Fruit fly (Drosophila melanogaster) whole organism, prepupa: Measurements from ENCODE around the gene CARPA.

ENCODE experiments used
- Blimp-1 ChIP-seq: fragments of 200-800 bp; sonication (Bioruptor generic); optimal IDR thresholded peaks from 3 replicates; lab custom pipeline; 2017; ENCODE audit warnings: missing biosample characterization, missing genetic modification characterization, mild to moderate bottlenecking, moderate library complexity, missing genetic modification reagents
- CG10669 ChIP-seq: fragments of 200-800 bp; sonication (Bioruptor generic); optimal IDR thresholded peaks from 3 replicates; lab custom pipeline; 2018; ENCODE audit warnings: missing biosample characterization, mild to moderate bottlenecking, missing genetic modification characterization, moderate library complexity
- CG11294 ChIP-seq: fragments of 200-800 bp; sonication (Bioruptor generic); IDR thresholded peaks from 2 replicates; pipeline ENCODE4 v1.3.6; 2022; ENCODE audit warnings: missing biosample characterization, missing genetic modification characterization
- CG11762 ChIP-seq: fragments of 200-800 bp; sonication (Bioruptor generic); optimal IDR thresholded peaks from 3 replicates; lab custom pipeline; 2016; ENCODE audit warnings: missing biosample characterization, missing genetic modification characterization; ENCODE audit not compliant: insufficient read depth
- CG11902 ChIP-seq: fragments of 200-800 bp; sonication (Bioruptor generic); optimal IDR thresholded peaks from 3 replicates; lab custom pipeline; 2016; ENCODE audit warnings: missing biosample characterization, missing genetic modification characterization
- CG15336 ChIP-seq: fragments of 200-800 bp; sonication (Bioruptor generic); IDR thresholded peaks from 2 replicates; pipeline ENCODE4 v1.3.6; 2022; ENCODE audit warnings: missing biosample characterization, missing genetic modification characterization
- CG1621 ChIP-seq: fragments of 200-800 bp; sonication (Bioruptor generic); optimal IDR thresholded peaks from 3 replicates; lab custom pipeline; 2018; ENCODE audit warnings: missing biosample characterization, mild to moderate bottlenecking, missing genetic modification characterization
- CG16779 ChIP-seq: fragments of 200-800 bp; sonication (Bioruptor generic); optimal IDR thresholded peaks from 3 replicates; lab custom pipeline; 2017; ENCODE audit warnings: missing biosample characterization, mild to moderate bottlenecking, missing genetic modification characterization
- CG31627 ChIP-seq: fragments of 200-800 bp; sonication (Bioruptor generic); optimal IDR thresholded peaks from 3 replicates; lab custom pipeline; 2016; ENCODE audit warnings: missing biosample characterization, missing genetic modification characterization
- CG34406 ChIP-seq: fragments of 200-800 bp; sonication (Bioruptor generic); optimal IDR thresholded peaks from 3 replicates; lab custom pipeline; 2016; ENCODE audit warnings: missing biosample characterization, missing genetic modification characterization
- CG3919 ChIP-seq: fragments of 200-800 bp; sonication (Bioruptor generic); optimal IDR thresholded peaks from 3 replicates; lab custom pipeline; 2016; ENCODE audit warnings: missing biosample characterization, missing genetic modification characterization
- CG6276 ChIP-seq: fragments of 200-800 bp; sonication (Bioruptor generic); optimal IDR thresholded peaks from 2 replicates; lab custom pipeline; 2017; ENCODE audit warnings: missing biosample characterization, mild to moderate bottlenecking, missing genetic modification characterization
- CG6792 ChIP-seq: fragments of 200-800 bp; sonication (Bioruptor generic); optimal IDR thresholded peaks from 3 replicates; lab custom pipeline; 2016; ENCODE audit warnings: missing biosample characterization, missing genetic modification characterization
- CG6854 ChIP-seq: fragments of 200-800 bp; sonication (Bioruptor generic); optimal IDR thresholded peaks from 2 replicates; lab custom pipeline; 2017; ENCODE audit warnings: missing biosample characterization, mild to moderate bottlenecking, missing genetic modification characterization
- CG8119 ChIP-seq: fragments of 200-800 bp; sonication (Bioruptor generic); IDR thresholded peaks from 3 replicates; pipeline ENCODE4 v1.3.6; 2022; ENCODE audit warnings: missing biosample characterization, missing genetic modification characterization
- Eip93F ChIP-seq: fragments of 200-800 bp; sonication (Bioruptor generic); optimal IDR thresholded peaks from 2 replicates; lab custom pipeline; 2016; ENCODE audit warnings: missing biosample characterization, mild to moderate bottlenecking, missing genetic modification characterization
- Hr38 ChIP-seq: sonication (Bioruptor generic); optimal IDR thresholded peaks from 2 replicates; lab custom pipeline; 2016; ENCODE audit warnings: missing biosample characterization, missing genetic modification characterization
- Hr39 ChIP-seq: fragments of 200-800 bp; sonication (Bioruptor generic); optimal IDR thresholded peaks from 2 replicates; lab custom pipeline; 2016; ENCODE audit warnings: missing biosample characterization, missing genetic modification characterization
- Lpt ChIP-seq: fragments of 200-800 bp; sonication (Bioruptor generic); optimal IDR thresholded peaks from 3 replicates; lab custom pipeline; 2016; ENCODE audit warnings: missing biosample characterization, missing genetic modification characterization
- Met ChIP-seq: fragments of 200-800 bp; sonication (Bioruptor generic); optimal IDR thresholded peaks from 3 replicates; lab custom pipeline; 2016; ENCODE audit warnings: missing biosample characterization, missing genetic modification characterization
- Sox14 ChIP-seq: fragments of 200-800 bp; sonication (Bioruptor generic); optimal IDR thresholded peaks from 3 replicates; lab custom pipeline; 2016; ENCODE audit warnings: missing biosample characterization, missing genetic modification characterization
- achi ChIP-seq: fragments of 200-800 bp; sonication (Bioruptor generic); optimal IDR thresholded peaks from 3 replicates; lab custom pipeline; 2016; ENCODE audit warnings: missing biosample characterization, missing genetic modification characterization
- cyc ChIP-seq: fragments of 200-800 bp; sonication (Bioruptor generic); optimal IDR thresholded peaks from 3 replicates; lab custom pipeline; 2016; ENCODE audit warnings: missing biosample characterization, missing genetic modification characterization
- dac ChIP-seq: fragments of 200-800 bp; sonication (Bioruptor generic); optimal IDR thresholded peaks from 2 replicates; lab custom pipeline; 2017; ENCODE audit warnings: missing biosample characterization, mild to moderate bottlenecking, missing genetic modification characterization
- esn ChIP-seq: fragments of 200-800 bp; sonication (Bioruptor generic); optimal IDR thresholded peaks from 2 replicates; lab custom pipeline; 2016; ENCODE audit warnings: missing biosample characterization, mild to moderate bottlenecking, missing genetic modification characterization, moderate library complexity
- fd85E ChIP-seq: fragments of 200-800 bp; sonication (Bioruptor generic); optimal IDR thresholded peaks from 3 replicates; lab custom pipeline; 2016; ENCODE audit warnings: missing biosample characterization, missing genetic modification characterization
- pdm3 ChIP-seq: fragments of 200-800 bp; sonication (Bioruptor generic); optimal IDR thresholded peaks from 3 replicates; lab custom pipeline; 2016; ENCODE audit warnings: missing biosample characterization, missing genetic modification characterization
- ss ChIP-seq, 2 experiments: fragments of 200-800 bp; sonication (Bioruptor generic); optimal IDR thresholded peaks; 2 replicates in 1 of 2; 3 replicates in 1 of 2; lab custom pipeline; 2017 to 2018; ENCODE audit warnings: mild to moderate bottlenecking in 2 of 2, missing biosample characterization in 2 of 2, missing genetic modification characterization in 2 of 2, moderate library complexity in 1 of 2
- vri ChIP-seq: fragments of 200-800 bp; sonication (Bioruptor generic); optimal IDR thresholded peaks from 3 replicates; lab custom pipeline; 2016; ENCODE audit warnings: missing biosample characterization, mild to moderate bottlenecking, missing genetic modification characterization

Gene CARPA

DNA sequence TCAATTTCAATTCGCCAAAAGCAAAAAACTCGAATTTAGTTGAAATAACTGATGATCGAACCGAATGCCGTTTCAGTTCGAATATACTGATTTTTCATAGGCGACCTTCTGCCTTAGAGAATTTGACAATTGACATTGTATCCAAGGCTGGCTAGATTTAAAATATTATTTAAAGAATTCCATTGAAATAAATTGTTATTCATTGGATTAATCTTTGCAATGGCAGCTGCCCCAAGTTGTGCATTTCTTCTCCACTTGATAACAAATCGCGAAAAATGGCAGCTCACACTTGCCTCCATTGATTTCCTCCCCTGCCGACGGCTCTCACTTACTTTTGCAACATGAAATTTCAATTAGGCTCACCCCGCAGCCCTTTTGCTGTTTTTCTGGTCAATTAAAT lies 28.1 kb downstream of the CARPA start, which contains the start of gene CG10920:
Gene CG10920, minus strand, starts transcription at position 101 of the 400 bp plus-strand sequence.
- TF ChIP-seq CG6792 (GFP tag; lab: Kevin White, UChicago) (no peak), CG3919 (GFP tag; lab: Kevin White, UChicago) (no peak), fd85E (no peak), Hr38 (GFP tag; lab: Kevin White, UChicago) (no peak), CG11902 (no peak), Blimp-1 (no peak), CG11762 (GFP tag; lab: Kevin White, UChicago) (no peak), CG1621 (no peak)

DNA sequence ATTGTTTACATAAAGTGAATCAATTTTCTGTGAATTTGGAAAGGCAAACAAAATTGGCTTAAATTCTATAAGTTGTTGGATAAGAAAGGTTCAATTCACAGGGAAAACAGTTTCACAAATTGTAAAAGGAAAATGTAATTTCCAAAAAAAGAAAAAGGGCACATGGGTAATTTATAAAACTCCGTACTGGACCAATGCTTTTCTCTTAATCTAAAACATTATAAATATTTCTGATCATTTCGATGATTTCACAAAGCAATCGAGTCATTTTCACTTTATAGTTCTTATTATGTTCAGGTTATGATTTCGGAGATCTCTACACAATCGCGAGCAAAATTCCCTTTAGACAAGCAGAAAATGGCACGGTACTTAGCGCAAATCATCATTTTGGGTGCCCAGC lies 31.9 kb downstream of the CARPA start, which contains the start of gene CG1409:
Gene CG1409, plus strand, starts transcription at position 301 of the 400 bp plus-strand sequence.
- TF ChIP-seq CG6854 (GFP tag; lab: Kevin White, UChicago) (no peak), CG3919 (GFP tag; lab: Kevin White, UChicago) (no peak), CG15336 (GFP tag; lab: Robert Waterston, UW) (no peak), ss (GFP tag; optimal IDR thresholded peaks at IDR 0.05; lab: Kevin White, UChicago) (no peak), Eip93F (GFP tag; lab: Kevin White, UChicago) (no peak)

DNA sequence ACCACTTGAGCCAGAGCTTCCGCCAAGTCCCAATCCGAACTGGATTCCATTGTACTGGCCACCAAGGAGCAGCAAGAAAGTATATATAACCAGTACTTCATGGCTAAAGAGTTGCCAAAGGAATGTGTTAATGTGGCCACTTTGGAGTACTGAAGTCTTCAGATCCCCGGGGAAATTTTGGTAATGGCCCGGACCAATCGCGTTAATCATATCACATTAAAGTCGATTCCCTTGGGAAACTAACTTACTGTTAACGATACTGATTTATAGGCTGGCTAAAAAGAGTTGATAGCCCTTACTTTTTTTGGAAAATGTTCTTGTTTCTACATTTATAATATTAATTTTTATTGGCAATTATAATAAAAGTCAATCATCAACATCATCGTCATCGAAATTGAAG lies 40.9 kb downstream of the CARPA start, which contains the start of gene Ir7b:
Gene Ir7b, minus strand, starts transcription at position 101 of the 400 bp plus-strand sequence.
- no peak for TF ChIP-seq esn (GFP tag; lab: Kevin White, UChicago)
- no peak for TF ChIP-seq CG6276 (GFP tag; lab: Kevin White, UChicago)
- TF ChIP-seq CG3919 (GFP tag; lab: Kevin White, UChicago), result no peak

DNA sequence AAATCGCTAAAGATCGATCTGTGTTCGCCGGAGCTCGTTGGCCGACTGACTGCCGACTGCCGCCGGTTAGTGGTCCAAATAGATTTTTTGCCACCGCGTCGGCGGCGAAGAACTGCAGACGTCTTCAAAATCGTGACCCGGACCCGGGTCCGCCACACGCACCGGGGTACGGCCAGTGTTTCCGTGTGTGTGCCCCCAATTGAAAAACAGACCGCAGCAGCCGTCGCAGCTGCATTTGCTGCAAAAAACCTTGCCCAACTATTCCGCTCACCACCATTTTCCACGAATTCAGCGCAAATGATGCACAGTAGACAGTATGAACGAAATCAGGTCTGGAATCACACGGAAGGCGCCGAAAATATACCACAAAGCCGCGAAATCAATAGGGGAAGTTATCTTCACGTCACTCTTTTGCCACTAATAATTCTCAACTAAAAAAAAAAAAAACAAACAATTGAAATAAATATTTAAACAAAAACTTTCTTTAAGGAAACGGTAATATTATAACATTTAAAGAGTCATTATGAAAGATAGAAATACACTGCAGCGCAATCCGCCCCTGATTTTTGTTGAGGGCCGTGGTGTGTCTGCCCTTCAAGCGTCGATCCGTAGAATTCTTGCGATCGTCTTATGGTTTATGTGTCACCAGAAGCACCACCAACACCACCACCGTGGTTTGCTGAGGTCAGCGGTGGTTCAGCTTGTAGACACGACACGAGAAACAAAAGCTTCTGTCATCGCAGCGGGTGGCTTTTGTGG lies 47.4 kb downstream of the CARPA start, which contains the start of gene dec:
Gene dec, minus strand, starts transcription at position 51 of the 759 bp plus-strand sequence.
- TF ChIP-seq CG1621 (no peak), CG10669 (no peak), vri (no peak), dac (GFP tag; lab: Kevin White, UChicago) (no peak), CG6792 (GFP tag; lab: Kevin White, UChicago) (no peak), CG11294 (GFP tag; lab: Robert Waterston, UW) (no peak), CG34406 (no peak), Lpt (GFP tag; lab: Kevin White, UChicago) (no peak), CG31627 (no peak), achi (no peak), pdm3 (GFP tag; lab: Kevin White, UChicago) (no peak), CG6854 (GFP tag; lab: Kevin White, UChicago) (no peak), CG8119 (no peak), Eip93F (GFP tag; lab: Kevin White, UChicago) (no peak), Sox14 (no peak), Met (GFP tag; lab: Kevin White, UChicago) (no peak)
- TF ChIP-seq, all 60 proteins: peak for 0

DNA sequence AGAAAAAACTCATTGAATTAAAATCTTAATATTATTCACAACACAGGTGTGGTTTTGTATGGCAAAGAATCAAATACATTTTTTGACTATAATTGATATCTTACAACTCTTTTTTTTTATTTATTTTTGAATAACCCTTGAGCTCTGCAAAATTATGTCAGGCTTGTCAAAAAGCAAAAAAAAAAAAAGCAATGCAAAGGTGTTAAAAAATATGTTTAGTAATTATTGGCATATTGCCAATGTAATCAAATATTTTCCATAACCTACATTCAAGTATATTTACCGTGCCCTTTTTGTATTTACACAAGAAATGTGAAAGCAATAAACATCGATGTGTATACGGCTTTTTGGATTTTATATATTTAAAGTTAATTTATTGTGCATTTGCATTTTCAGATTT lies 48.1 kb downstream of the CARPA start, which contains the start of gene Ir7c:
Gene Ir7c, plus strand, starts transcription at position 301 of the 400 bp plus-strand sequence.
- TF ChIP-seq CG6276 (GFP tag; lab: Kevin White, UChicago), result no peak
- no peak for TF ChIP-seq Lpt (GFP tag; lab: Kevin White, UChicago)
- no peak for TF ChIP-seq CG11294 (GFP tag; lab: Robert Waterston, UW)
- no peak for TF ChIP-seq cyc (GFP tag; lab: Kevin White, UChicago)
- no peak for TF ChIP-seq Hr39 (GFP tag; lab: Kevin White, UChicago)
- TF ChIP-seq vri, result no peak
- TF ChIP-seq ss (GFP tag; optimal IDR thresholded peaks at IDR 0.05; lab: Kevin White, UChicago), result no peak
- no peak for TF ChIP-seq CG10669

DNA sequence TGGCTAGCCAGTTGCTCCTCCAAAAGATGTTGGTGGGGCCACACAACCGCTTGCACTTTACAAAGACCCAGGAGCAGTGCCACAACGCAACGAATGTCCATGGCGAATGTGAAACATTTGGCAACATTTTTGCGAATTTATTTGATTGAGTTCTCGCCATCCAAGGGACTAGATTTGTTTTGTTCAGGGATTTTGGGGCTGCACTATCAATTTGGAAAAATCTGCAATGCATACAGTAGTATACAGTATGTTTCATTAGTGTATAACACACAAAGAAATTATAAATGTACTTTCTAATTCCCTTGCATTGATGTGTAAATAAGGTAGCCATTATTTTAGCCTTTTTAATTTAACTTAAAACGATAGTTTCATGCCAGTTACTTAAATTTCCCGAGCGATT lies 52.7 kb downstream of the CARPA start, which contains the start of gene Ir7d:
Gene Ir7d, minus strand, starts transcription at position 101 of the 400 bp plus-strand sequence.
- no peak for TF ChIP-seq CG16779
- TF ChIP-seq, all 60 proteins: peak for 0
